Fruit fly (Drosophila melanogaster) Kc167 (cell line): ENCODE results near the gene Spp.

Experiments used
- Myc ChIP-seq: fragments of >200 bp; optimal IDR thresholded peaks from 2 replicates; lab custom pipeline; 2017; ENCODE audit warnings: missing external identifiers
- Sin3A ChIP-seq: fragments of >200 bp; optimal IDR thresholded peaks from 2 replicates; lab custom pipeline; 2018; ENCODE audit warnings: missing external identifiers
- h ChIP-seq: fragments of >200 bp; optimal IDR thresholded peaks from 3 replicates; lab custom pipeline; 2018; ENCODE audit warnings: missing external identifiers
- insv ChIP-seq: fragments of >200 bp; optimal IDR thresholded peaks from 3 replicates; lab custom pipeline; 2018; ENCODE audit warnings: missing external identifiers

dm6 chr2L:542338-542967 lies 2.0 kb downstream of the Spp start, which contains the start of gene lwr:
- no peak for TF ChIP-seq h (lab: Kevin White, UChicago)
- no peak for TF ChIP-seq Sin3A (lab: Kevin White, UChicago)
- no peak for TF ChIP-seq insv (lab: Kevin White, UChicago)
- TF ChIP-seq Myc (lab: Kevin White, UChicago): no peak
